Worm (Caenorhabditis elegans) whole organism, L2 larva: ENCODE data around the gene K09C4.10.

ENCODE experiments used
- C34F6.9 ChIP-seq: fragments of 150-350 bp; optimal IDR thresholded peaks from 2 replicates; lab custom pipeline; 2014; ENCODE audit warnings: missing biosample characterization, missing genetic modification characterization
- F13H6.1 ChIP-seq: sonication (generic microtip); optimal IDR thresholded peaks from 2 replicates; lab custom pipeline; 2016; ENCODE audit warnings: missing genetic modification characterization, missing compliant biosample characterization
- ZK546.5 ChIP-seq: sonication (generic microtip); optimal IDR thresholded peaks from 2 replicates; lab custom pipeline; 2017; ENCODE audit warnings: missing biosample characterization, missing genetic modification characterization
- alr-1 ChIP-seq: fragments of 150-350 bp; optimal IDR thresholded peaks from 2 replicates; lab custom pipeline; 2014; ENCODE audit warnings: missing biosample characterization, missing genetic modification characterization
- aly-2 ChIP-seq: fragments of 150-350 bp; optimal IDR thresholded peaks from 2 replicates; lab custom pipeline; 2014; ENCODE audit warnings: missing biosample characterization, missing genetic modification characterization
- ama-1 ChIP-seq: fragments of 150-350 bp; optimal IDR thresholded peaks from 2 replicates; lab custom pipeline; 2018; ENCODE audit warnings: inconsistent platforms
- ceh-16 ChIP-seq: fragments of 150-350 bp; optimal IDR thresholded peaks from 2 replicates; lab custom pipeline; 2014; ENCODE audit warnings: missing biosample characterization, missing genetic modification characterization
- ceh-82 ChIP-seq: fragments of 150-350 bp; optimal IDR thresholded peaks from 2 replicates; lab custom pipeline; 2014; ENCODE audit warnings: missing biosample characterization, missing genetic modification characterization
- dmd-4 ChIP-seq: sonication (generic microtip); optimal IDR thresholded peaks from 2 replicates; lab custom pipeline; 2017; ENCODE audit warnings: missing biosample characterization, missing genetic modification characterization
- egl-27 ChIP-seq: sonication (generic microtip); optimal IDR thresholded peaks from 3 replicates; lab custom pipeline; 2017; ENCODE audit warnings: missing biosample characterization, missing genetic modification reagents, missing genetic modification characterization
- elt-1 ChIP-seq: fragments of 150-350 bp; optimal IDR thresholded peaks from 2 replicates; lab custom pipeline; 2014; ENCODE audit warnings: missing biosample characterization, missing genetic modification characterization
- elt-3 ChIP-seq: sonication (generic microtip); optimal IDR thresholded peaks from 2 replicates; lab custom pipeline; 2017; ENCODE audit warnings: missing biosample characterization, missing genetic modification characterization
- gmeb-1 ChIP-seq: fragments of 150-350 bp; optimal IDR thresholded peaks from 2 replicates; lab custom pipeline; 2014; ENCODE audit warnings: missing biosample characterization, missing genetic modification characterization
- lin-13 ChIP-seq: fragments of 150-350 bp; optimal IDR thresholded peaks from 2 replicates; lab custom pipeline; 2014; ENCODE audit warnings: missing biosample characterization, missing genetic modification reagents, missing genetic modification characterization
- lin-39 ChIP-seq: fragments of 150-350 bp; optimal IDR thresholded peaks from 2 replicates; lab custom pipeline; 2014; ENCODE audit warnings: missing biosample characterization, missing genetic modification reagents, missing genetic modification characterization
- lsy-2 ChIP-seq, 2 experiments: fragments of 150-350 bp in 1 of 2; sonication (generic microtip) in 1 of 2; optimal IDR thresholded peaks; 2 replicates each; lab custom pipeline; 2014 to 2017; ENCODE audit warnings: missing biosample characterization in 2 of 2, missing genetic modification characterization in 2 of 2
- mdl-1 ChIP-seq, 2 experiments: fragments of 150-350 bp in 1 of 2; sonication (generic microtip) in 1 of 2; optimal IDR thresholded peaks; 2 replicates each; lab custom pipeline; 2017; ENCODE audit warnings: missing biosample characterization in 2 of 2, missing genetic modification characterization in 2 of 2
- nhr-11 ChIP-seq: fragments of 150-350 bp; optimal IDR thresholded peaks from 2 replicates; lab custom pipeline; 2014; ENCODE audit warnings: missing biosample characterization, missing genetic modification characterization
- nhr-12 ChIP-seq: fragments of 150-350 bp; optimal IDR thresholded peaks from 2 replicates; lab custom pipeline; 2014; ENCODE audit warnings: missing biosample characterization, missing genetic modification characterization
- nhr-129 ChIP-seq: fragments of 150-350 bp; optimal IDR thresholded peaks from 2 replicates; lab custom pipeline; 2014; ENCODE audit warnings: missing biosample characterization, missing genetic modification characterization
- nhr-21 ChIP-seq: fragments of 150-350 bp; optimal IDR thresholded peaks from 2 replicates; lab custom pipeline; 2014; ENCODE audit warnings: missing biosample characterization, missing genetic modification characterization
- nhr-237 ChIP-seq: fragments of 150-350 bp; optimal IDR thresholded peaks from 2 replicates; lab custom pipeline; 2014; ENCODE audit warnings: missing biosample characterization, missing genetic modification characterization
- nhr-6 ChIP-seq: fragments of 150-350 bp; optimal IDR thresholded peaks from 2 replicates; lab custom pipeline; 2014; ENCODE audit warnings: missing biosample characterization, missing genetic modification characterization
- nhr-77 ChIP-seq: fragments of 150-350 bp; optimal IDR thresholded peaks from 2 replicates; lab custom pipeline; 2014; ENCODE audit warnings: missing biosample characterization, missing genetic modification characterization
- peb-1 ChIP-seq: fragments of 150-350 bp; optimal IDR thresholded peaks from 2 replicates; lab custom pipeline; 2014; ENCODE audit warnings: missing biosample characterization, missing genetic modification characterization
- sem-4 ChIP-seq: fragments of 150-350 bp; optimal IDR thresholded peaks from 2 replicates; lab custom pipeline; 2014; ENCODE audit warnings: missing biosample characterization, missing genetic modification reagents, missing genetic modification characterization
- skn-1 ChIP-seq: sonication (generic microtip); optimal IDR thresholded peaks from 2 replicates; lab custom pipeline; 2017; ENCODE audit warnings: missing biosample characterization, missing genetic modification characterization
- sma-3 ChIP-seq: sonication (generic microtip); optimal IDR thresholded peaks from 2 replicates; lab custom pipeline; 2016; ENCODE audit warnings: missing genetic modification reagents, missing genetic modification characterization, missing compliant biosample characterization
- sma-9 ChIP-seq, 2 experiments: fragments of 150-350 bp in 1 of 2; sonication (generic microtip) in 1 of 2; optimal IDR thresholded peaks; 2 replicates each; lab custom pipeline; 2014 to 2016; ENCODE audit warnings: missing genetic modification characterization in 2 of 2, mild to moderate bottlenecking in 1 of 2, missing biosample characterization in 1 of 2, missing compliant biosample characterization in 1 of 2, missing genetic modification reagents in 1 of 2, moderate library complexity in 1 of 2
- snpc-4 ChIP-seq: fragments of 150-350 bp; optimal IDR thresholded peaks from 2 replicates; lab custom pipeline; 2014; ENCODE audit warnings: missing biosample characterization, missing genetic modification characterization
- zag-1 ChIP-seq: fragments of 150-350 bp; optimal IDR thresholded peaks from 2 replicates; lab custom pipeline; 2014; ENCODE audit warnings: missing biosample characterization, missing genetic modification characterization
- ztf-11 ChIP-seq: sonication (generic microtip); optimal IDR thresholded peaks from 2 replicates; lab custom pipeline; 2017; ENCODE audit warnings: missing biosample characterization, missing genetic modification characterization
- ztf-4 ChIP-seq: fragments of 150-350 bp; optimal IDR thresholded peaks from 2 replicates; lab custom pipeline; 2014; ENCODE audit warnings: missing biosample characterization, missing genetic modification characterization

K09C4.10 gene

ce11 chrX:3280130-3280529 lies at the start of gene K09C4.10:
Gene K09C4.10 (minus strand): TSS chrX:3280230.
- no peak for TF ChIP-seq ztf-11 (tag; lab: Kevin White, UChicago)

ce11 chrX:3326175-3326574 lies 46.1 kb upstream of the K09C4.10 start, which contains the start of gene F11D5.6:
Gene F11D5.6 (minus strand): TSS chrX:3326275.
- TF ChIP-seq sma-9 (GFP tag; optimal IDR thresholded peaks at IDR 0.05; lab: Kevin White, UChicago), result no peak
- no peak for TF ChIP-seq sma-9 (tag; optimal IDR thresholded peaks at IDR 0.05; lab: Kevin White, UChicago)
- no peak for TF ChIP-seq elt-1 (tag; lab: Kevin White, UChicago)
- no peak for TF ChIP-seq F13H6.1
- no peak for TF ChIP-seq nhr-6 (tag; lab: Kevin White, UChicago)
- TF ChIP-seq ama-1, result no peak

ce11 chrX:3316830-3317229 lies 36.8 kb upstream of the K09C4.10 start:
- TF ChIP-seq ztf-11 (tag; lab: Kevin White, UChicago), result no peak
- no peak for TF ChIP-seq ZK546.5 (tag; lab: Kevin White, UChicago)
- TF ChIP-seq mdl-1 (tag; optimal IDR thresholded peaks at IDR 0.05; lab: Kevin White, UChicago), result no peak
- no peak for TF ChIP-seq nhr-21
- TF ChIP-seq sma-3 (GFP tag; lab: Kevin White, UChicago), result no peak
- no peak for TF ChIP-seq zag-1 (tag; lab: Kevin White, UChicago)
- no peak for TF ChIP-seq nhr-77 (tag; lab: Kevin White, UChicago)
- no peak for TF ChIP-seq C34F6.9 (tag; lab: Kevin White, UChicago)
- no peak for TF ChIP-seq dmd-4
- no peak for TF ChIP-seq ceh-16 (tag; lab: Kevin White, UChicago)
- no peak for TF ChIP-seq ztf-4 (tag; lab: Kevin White, UChicago)
- no peak for TF ChIP-seq nhr-11 (tag; lab: Kevin White, UChicago)
- no peak for TF ChIP-seq F13H6.1

- TF ChIP-seq nhr-237, result no peak
- TF ChIP-seq ZK546.5 (tag; lab: Kevin White, UChicago), result no peak
- no peak for TF ChIP-seq skn-1
- TF ChIP-seq nhr-12 (tag; lab: Kevin White, UChicago), result no peak
- no peak for TF ChIP-seq lin-39 (tag; lab: Kevin White, UChicago)
- TF ChIP-seq gmeb-1, result no peak
- TF ChIP-seq lin-13 (GFP tag; lab: Kevin White, UChicago), result no peak
- TF ChIP-seq F13H6.1, result no peak
- no peak for TF ChIP-seq ceh-16 (tag; lab: Kevin White, UChicago)
- TF ChIP-seq sem-4 (tag; lab: Kevin White, UChicago), result no peak
- TF ChIP-seq alr-1 (tag; lab: Kevin White, UChicago), result no peak
- TF ChIP-seq, all 48 proteins: peak for 0
Measured at ce11 chrX:3315891-3316657, 36.0 kb upstream of the K09C4.10 start.

ce11 chrX:3315014-3315413 lies 35.0 kb upstream of the K09C4.10 start, which contains the start of gene ddr-2:
Gene ddr-2 (plus strand): TSS chrX:3315314.
- no peak for TF ChIP-seq ceh-16 (tag; lab: Kevin White, UChicago)
- no peak for TF ChIP-seq ceh-82 (tag; lab: Kevin White, UChicago)
- no peak for TF ChIP-seq lin-13 (GFP tag; lab: Kevin White, UChicago)
- TF ChIP-seq snpc-4 (tag; lab: Kevin White, UChicago), result no peak
- TF ChIP-seq mdl-1 (tag; optimal IDR thresholded peaks at IDR 0.05; lab: Kevin White, UChicago), result no peak
- TF ChIP-seq ZK546.5 (tag; lab: Kevin White, UChicago), result no peak
- TF ChIP-seq elt-3 (tag; lab: Kevin White, UChicago), result no peak
- no peak for TF ChIP-seq zag-1 (tag; lab: Kevin White, UChicago)
- no peak for TF ChIP-seq nhr-129 (tag; lab: Kevin White, UChicago)
- no peak for TF ChIP-seq aly-2
- TF ChIP-seq alr-1 (tag; lab: Kevin White, UChicago), result no peak
- no peak for TF ChIP-seq dmd-4
- TF ChIP-seq lsy-2 (tag; optimal IDR thresholded peaks at IDR 0.05; lab: Kevin White, UChicago), result no peak

ce11 chrX:3313939-3314338 lies 33.9 kb upstream of the K09C4.10 start:
- TF ChIP-seq egl-27 (tag; lab: Kevin White, UChicago) (no peak), elt-1 (tag; lab: Kevin White, UChicago) (no peak), peb-1 (tag; lab: Kevin White, UChicago) (no peak), nhr-129 (tag; lab: Kevin White, UChicago) (no peak), nhr-6 (tag; lab: Kevin White, UChicago) (no peak)
